Fruit fly (Drosophila melanogaster) whole organism, embryonic: ENCODE results near the gene CG14234.

Experiments
- Asciz ChIP-seq: fragments of 200-800 bp; sonication (Bioruptor generic); optimal IDR thresholded peaks from 2 replicates; lab custom pipeline; 2017; ENCODE audit warnings: missing biosample characterization, mild to moderate bottlenecking, missing genetic modification characterization, missing genetic modification reagents
- B-H2 ChIP-seq: fragments of 200-800 bp; sonication (Bioruptor generic); optimal IDR thresholded peaks from 2 replicates; lab custom pipeline; 2018; ENCODE audit warnings: missing biosample characterization, mild to moderate bottlenecking, missing genetic modification characterization
- BEAF-32 ChIP-seq: fragments of 200-800 bp; sonication (Bioruptor generic); optimal IDR thresholded peaks from 3 replicates; lab custom pipeline; 2017; ENCODE audit warnings: missing biosample characterization, missing genetic modification characterization, mild to moderate bottlenecking, moderate library complexity, missing genetic modification reagents
- CG11696 ChIP-seq: fragments of 200-800 bp; sonication (Bioruptor generic); IDR thresholded peaks from 2 replicates; pipeline ENCODE4 v1.3.6; 2022; ENCODE audit warnings: missing biosample characterization, missing genetic modification characterization
- CG12769 ChIP-seq: fragments of 200-800 bp; sonication (Bioruptor generic); optimal IDR thresholded peaks from 2 replicates; lab custom pipeline; 2019; ENCODE audit warnings: missing biosample characterization, mild to moderate bottlenecking, missing genetic modification characterization, moderate library complexity
- CG14050 ChIP-seq: fragments of 200-800 bp; sonication (Bioruptor generic); IDR thresholded peaks from 3 replicates; pipeline ENCODE4 v1.3.6; 2022; ENCODE audit warnings: missing biosample characterization, missing genetic modification characterization
- CG16815 ChIP-seq: fragments of 200-800 bp; sonication (Bioruptor generic); optimal IDR thresholded peaks from 3 replicates; lab custom pipeline; 2017; ENCODE audit warnings: missing biosample characterization, mild to moderate bottlenecking, missing genetic modification characterization
- CG17829 ChIP-seq: fragments of 200-800 bp; optimal IDR thresholded peaks from 2 replicates; lab custom pipeline; 2019; ENCODE audit warnings: missing biosample characterization, mild to moderate bottlenecking, missing genetic modification characterization, moderate library complexity
- CG18262 ChIP-seq: fragments of 200-800 bp; optimal IDR thresholded peaks from 3 replicates; lab custom pipeline; 2019; ENCODE audit warnings: missing biosample characterization, mild to moderate bottlenecking, missing genetic modification characterization, moderate library complexity
- CG31224 ChIP-seq: fragments of 200-800 bp; sonication (Bioruptor generic); IDR thresholded peaks from 2 replicates; pipeline ENCODE4 v1.3.6; 2022; ENCODE audit warnings: missing biosample characterization, missing genetic modification characterization
- CG31365 ChIP-seq: fragments of 200-800 bp; sonication (Bioruptor generic); optimal IDR thresholded peaks from 2 replicates; lab custom pipeline; 2018; ENCODE audit warnings: missing biosample characterization, mild to moderate bottlenecking, missing genetic modification characterization
- CG34376 ChIP-seq: fragments of 200-800 bp; sonication (Bioruptor generic); optimal IDR thresholded peaks from 2 replicates; lab custom pipeline; 2018; ENCODE audit warnings: missing biosample characterization, mild to moderate bottlenecking, missing genetic modification characterization
- CG4404 ChIP-seq: fragments of 200-800 bp; sonication (Bioruptor generic); IDR thresholded peaks from 2 replicates; pipeline ENCODE4 v1.3.6; 2022; ENCODE audit warnings: missing biosample characterization, missing genetic modification characterization
- CG4730 ChIP-seq: fragments of 200-800 bp; sonication (Bioruptor generic); IDR thresholded peaks from 2 replicates; pipeline ENCODE4 v1.3.6; 2022; ENCODE audit warnings: missing biosample characterization, missing genetic modification characterization
- CG6175 ChIP-seq: fragments of 200-800 bp; sonication (Bioruptor generic); IDR thresholded peaks from 3 replicates; pipeline ENCODE4 v1.3.6; 2022; ENCODE audit warnings: missing biosample characterization, missing genetic modification characterization
- CG6272 ChIP-seq: fragments of 200-800 bp; sonication (Bioruptor generic); IDR thresholded peaks from 2 replicates; pipeline ENCODE4 v1.3.6; 2022; ENCODE audit warnings: missing biosample characterization, missing genetic modification characterization
- CG7745 ChIP-seq: fragments of 200-800 bp; sonication (Bioruptor generic); optimal IDR thresholded peaks from 2 replicates; lab custom pipeline; 2018; ENCODE audit warnings: missing biosample characterization, mild to moderate bottlenecking, missing genetic modification characterization, moderate library complexity
- CrebB ChIP-seq: fragments of 200-800 bp; sonication (Bioruptor generic); optimal IDR thresholded peaks from 3 replicates; lab custom pipeline; 2018; ENCODE audit warnings: missing biosample characterization, mild to moderate bottlenecking, missing genetic modification characterization
- Dref ChIP-seq: fragments of 200-800 bp; sonication (Bioruptor generic); IDR thresholded peaks from 2 replicates; pipeline ENCODE4 v1.3.6; 2022; ENCODE audit warnings: missing biosample characterization, missing genetic modification characterization
- Ets97D ChIP-seq: fragments of 200-800 bp; sonication (Bioruptor generic); optimal IDR thresholded peaks from 3 replicates; lab custom pipeline; 2016; ENCODE audit warnings: missing biosample characterization, missing genetic modification characterization
- HLH3B ChIP-seq: fragments of 200-800 bp; sonication (Bioruptor generic); IDR thresholded peaks from 2 replicates; pipeline ENCODE4 v1.3.6; 2022; ENCODE audit warnings: missing biosample characterization, missing genetic modification characterization
- Hr3 ChIP-seq: fragments of 200-800 bp; sonication (Bioruptor generic); optimal IDR thresholded peaks from 3 replicates; lab custom pipeline; 2016; ENCODE audit warnings: missing biosample characterization, missing genetic modification characterization
- Meics ChIP-seq: fragments of 200-800 bp; sonication (Bioruptor generic); optimal IDR thresholded peaks from 2 replicates; lab custom pipeline; 2017; ENCODE audit warnings: missing biosample characterization, mild to moderate bottlenecking, missing genetic modification characterization
- PHDP ChIP-seq: fragments of 200-800 bp; sonication (Bioruptor generic); optimal IDR thresholded peaks from 3 replicates; lab custom pipeline; 2018; ENCODE audit warnings: missing biosample characterization, mild to moderate bottlenecking, missing genetic modification characterization, moderate library complexity
- Poxn ChIP-seq: fragments of 200-800 bp; sonication (Bioruptor generic); IDR thresholded peaks from 2 replicates; pipeline ENCODE4 v1.3.6; 2022; ENCODE audit warnings: missing biosample characterization, missing genetic modification characterization
- Tbp ChIP-seq: fragments of >200 bp; optimal IDR thresholded peaks from 2 replicates; lab custom pipeline; 2018; ENCODE audit warnings: missing biosample characterization, missing genetic modification characterization
- Usf ChIP-seq: fragments of 200-800 bp; sonication (Bioruptor generic); optimal IDR thresholded peaks from 2 replicates; lab custom pipeline; 2017; ENCODE audit warnings: missing genotype, missing biosample characterization, missing genetic modification characterization
- ab ChIP-seq: fragments of 200-800 bp; sonication (Bioruptor generic); optimal IDR thresholded peaks from 2 replicates; lab custom pipeline; 2016; ENCODE audit warnings: missing biosample characterization, missing genetic modification characterization
- al ChIP-seq: fragments of 200-800 bp; sonication (Bioruptor generic); IDR thresholded peaks from 2 replicates; pipeline ENCODE4 v1.3.6; 2022; ENCODE audit warnings: missing biosample characterization, missing genetic modification characterization
- ato ChIP-seq: fragments of 200-800 bp; sonication (Bioruptor generic); IDR thresholded peaks from 2 replicates; pipeline ENCODE4 v1.3.6; 2022; ENCODE audit warnings: missing biosample characterization, missing genetic modification characterization; ENCODE audit not compliant: partially characterized antibody
- bab2 ChIP-seq: fragments of 200-800 bp; sonication (Bioruptor generic); optimal IDR thresholded peaks from 2 replicates; lab custom pipeline; 2016; ENCODE audit warnings: missing biosample characterization, missing genetic modification characterization
- btn ChIP-seq: fragments of 200-800 bp; sonication (Bioruptor generic); optimal IDR thresholded peaks from 2 replicates; lab custom pipeline; 2016; ENCODE audit warnings: missing biosample characterization, missing genetic modification characterization
- ci ChIP-seq: fragments of 200-800 bp; sonication (Bioruptor generic); IDR thresholded peaks from 3 replicates; pipeline ENCODE4 v1.3.6; 2022; ENCODE audit warnings: missing biosample characterization, missing genetic modification characterization
- corto ChIP-seq: fragments of 200-800 bp; sonication (Bioruptor generic); optimal IDR thresholded peaks from 2 replicates; lab custom pipeline; 2016; ENCODE audit warnings: missing biosample characterization, mild to moderate bottlenecking, missing genetic modification characterization, moderate library complexity
- dmrt99B ChIP-seq: fragments of 200-800 bp; sonication (Bioruptor generic); optimal IDR thresholded peaks from 2 replicates; lab custom pipeline; 2018; ENCODE audit warnings: missing biosample characterization, mild to moderate bottlenecking, missing genetic modification characterization, moderate library complexity
- exex ChIP-seq: fragments of 200-800 bp; sonication (Bioruptor generic); optimal IDR thresholded peaks from 4 replicates; lab custom pipeline; 2018; ENCODE audit warnings: missing biosample characterization, mild to moderate bottlenecking, missing genetic modification characterization, moderate library complexity
- gem ChIP-seq: fragments of 200-800 bp; sonication (Bioruptor generic); optimal IDR thresholded peaks from 2 replicates; lab custom pipeline; 2019; ENCODE audit warnings: missing biosample characterization, mild to moderate bottlenecking, missing genetic modification characterization, moderate library complexity
- hkb ChIP-seq, 2 experiments: fragments of 200-800 bp in 1 of 2; fragments of >200 bp in 1 of 2; sonication (Bioruptor generic) in 1 of 2; IDR thresholded peaks in 1 of 2; optimal IDR thresholded peaks in 1 of 2; 2 replicates each; pipeline versions ENCODE4 v1.3.6 to Lab custom; 2017 to 2022; ENCODE audit warnings: missing biosample characterization in 1 of 2, missing genetic modification characterization in 1 of 2
- jigr1 ChIP-seq: fragments of 200-800 bp; sonication (Bioruptor generic); IDR thresholded peaks from 3 replicates; pipeline ENCODE4 v1.3.6; 2022; ENCODE audit warnings: missing biosample characterization, missing genetic modification characterization
- org-1 ChIP-seq: fragments of 200-800 bp; sonication (Bioruptor generic); optimal IDR thresholded peaks from 2 replicates; lab custom pipeline; 2017; ENCODE audit warnings: missing biosample characterization, missing genetic modification characterization
- pan ChIP-seq, 4 experiments: fragments of >200 bp in 3 of 4; fragments of 200-800 bp in 1 of 4; sonication (Bioruptor generic) in 1 of 4; optimal IDR thresholded peaks in 3 of 4; IDR thresholded peaks in 1 of 4; 2 replicates each; pipeline versions ENCODE4 v1.3.6 to Lab custom; 2017 to 2022; ENCODE audit warnings: missing biosample characterization in 2 of 4, missing genetic modification characterization in 2 of 4, mixed read lengths in 1 of 4
- pb ChIP-seq: fragments of 200-800 bp; sonication (Bioruptor generic); optimal IDR thresholded peaks from 3 replicates; lab custom pipeline; 2016; ENCODE audit warnings: missing biosample characterization, missing genetic modification characterization
- sens-2 ChIP-seq: fragments of 200-800 bp; sonication (Bioruptor generic); IDR thresholded peaks from 2 replicates; pipeline ENCODE4 v1.3.6; 2022; ENCODE audit warnings: missing biosample characterization, missing genetic modification characterization
- sisA ChIP-seq: fragments of 200-800 bp; sonication (Bioruptor generic); IDR thresholded peaks from 2 replicates; pipeline ENCODE4 v1.3.6; 2022; ENCODE audit warnings: missing biosample characterization, missing genetic modification characterization
- sr ChIP-seq: fragments of 200-800 bp; sonication (Bioruptor generic); IDR thresholded peaks from 3 replicates; pipeline ENCODE4 v1.3.6; 2022; ENCODE audit warnings: missing biosample characterization, missing genetic modification characterization
- tll ChIP-seq, 2 experiments: fragments of 200-800 bp in 1 of 2; fragments of >200 bp in 1 of 2; sonication (Bioruptor generic) in 1 of 2; optimal IDR thresholded peaks; 2 replicates each; lab custom pipeline; 2017 to 2019; ENCODE audit warnings: missing biosample characterization in 2 of 2, missing genetic modification characterization in 2 of 2, mild to moderate bottlenecking in 1 of 2, moderate library complexity in 1 of 2
- ttk ChIP-seq: fragments of 200-800 bp; sonication (Bioruptor generic); IDR thresholded peaks from 2 replicates; pipeline ENCODE4 v2.1.2; 2022; ENCODE audit warnings: missing biosample characterization, missing genetic modification characterization
- tup ChIP-seq: fragments of 200-800 bp; sonication (Bioruptor generic); optimal IDR thresholded peaks from 2 replicates; lab custom pipeline; 2016; ENCODE audit warnings: missing biosample characterization, mild to moderate bottlenecking, missing genetic modification characterization, moderate library complexity
- twi ChIP-seq: fragments of 200-800 bp; optimal IDR thresholded peaks from 2 replicates; lab custom pipeline; 2019; ENCODE audit warnings: missing biosample characterization, mild to moderate bottlenecking, missing genetic modification characterization, moderate library complexity

CG14234 gene

DNA sequence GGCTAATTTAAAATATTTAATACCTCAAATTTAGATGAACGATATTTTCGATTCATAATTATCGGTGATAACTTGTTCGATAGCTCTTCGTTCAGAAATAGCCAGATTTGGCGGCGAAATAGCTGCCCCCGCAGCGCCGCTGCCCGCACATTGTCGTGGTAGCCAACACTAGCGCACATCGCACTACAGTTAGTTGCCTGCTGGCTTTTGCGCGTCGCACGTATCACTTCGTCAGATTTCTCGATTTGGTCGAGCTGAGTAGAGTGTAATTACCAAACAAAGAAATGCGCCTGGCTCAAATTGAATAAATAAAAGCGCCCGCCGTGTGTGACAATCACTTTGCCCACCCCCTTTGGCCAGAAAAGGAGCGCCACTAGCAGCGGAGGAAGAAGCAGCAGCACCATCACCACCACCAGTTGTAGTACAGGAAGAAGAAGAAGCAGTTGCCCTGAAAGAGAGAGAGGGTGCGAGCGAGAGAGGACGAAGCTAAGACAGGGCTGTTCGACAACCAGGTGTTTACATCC lies 15.3 kb downstream of the CG14234 start, which contains the start of gene Abcd3 (continued):
- TF ChIP-seq ab (GFP tag; lab: Kevin White, UChicago) (no peak), sisA (GFP tag; lab: Robert Waterston, UW) (no peak), btn (GFP tag; lab: Kevin White, UChicago) (no peak), CG6272 (no peak), Hr3 (GFP tag; lab: Kevin White, UChicago) (no peak), ci (peak; percentile 68; the same call in 1 of the 3 replicates), Ets97D (GFP tag; lab: Kevin White, UChicago) (peak; percentile 18), CG4404 (GFP tag; lab: Robert Waterston, UW) (no peak), pan (optimal IDR thresholded peaks at IDR 0.05; lab: Kevin White, UChicago) (no peak), pan (GFP tag; optimal IDR thresholded peaks at IDR 0.05 in 1 of 2, IDR thresholded peaks at IDR 0.05 in 1 of 2) (no peak), CG12769 (peak; percentile 22), Meics (GFP tag; lab: Kevin White, UChicago) (peak; percentile 29), BEAF-32 (GFP tag; lab: Kevin White, UChicago) (peak; percentile 58), PHDP (tag; lab: Kevin White, UChicago) (peak; percentile 26), CG7745 (tag; lab: Kevin White, UChicago) (no peak), CrebB (peak; percentile 53), corto (GFP tag; lab: Kevin White, UChicago) (no peak), tll (GFP tag; optimal IDR thresholded peaks at IDR 0.05; lab: Kevin White, UChicago) (peak in 1 of 2 experiments; percentile 10), B-H2 (GFP tag; lab: Kevin White, UChicago) (peak; percentile 47), HLH3B (GFP tag; lab: Robert Waterston, UW) (no peak; the same call in 1 of the 2 replicates), dmrt99B (tag; lab: Kevin White, UChicago) (peak; percentile 25), exex (tag; lab: Kevin White, UChicago) (peak; percentile 54), hkb (optimal IDR thresholded peaks at IDR 0.05; lab: Kevin White, UChicago) (no peak), hkb (GFP tag; IDR thresholded peaks at IDR 0.05; lab: Robert Waterston, UW) (peak; percentile 48), CG18262 (tag; lab: Kevin White, UChicago) (peak; percentile 15), tup (GFP tag; lab: Kevin White, UChicago) (no peak), al (GFP tag; lab: Robert Waterston, UW) (no peak), CG31224 (GFP tag; lab: Robert Waterston, UW) (0 out of 2 replicates have a peak, but pooled peaks have one; percentile 10), sr (GFP tag; lab: Robert Waterston, UW) (0 out of 3 replicates have a peak, but pooled peaks have one; percentile 43), jigr1 (GFP tag; lab: Robert Waterston, UW) (no peak), twi (peak; percentile 59), bab2 (GFP tag; lab: Kevin White, UChicago) (no peak), Asciz (GFP tag; lab: Kevin White, UChicago) (no peak), Usf (no peak), CG16815 (GFP tag; lab: Kevin White, UChicago) (no peak), sens-2 (GFP tag; lab: Robert Waterston, UW) (no peak), Dref (GFP tag; lab: Robert Waterston, UW) (peak; percentile 81), ato (GFP tag; lab: Robert Waterston, UW) (peak; percentile 60; the same call in 1 of the 2 replicates), Tbp (GFP tag; lab: Kevin White, UChicago) (no peak), CG31365 (tag; lab: Kevin White, UChicago) (peak; percentile 23), CG11696 (GFP tag; lab: Robert Waterston, UW) (no peak), CG4730 (GFP tag; lab: Robert Waterston, UW) (no peak), org-1 (GFP tag; lab: Kevin White, UChicago) (no peak), CG17829 (tag; lab: Kevin White, UChicago) (peak; percentile 49), CG14050 (GFP tag; lab: Robert Waterston, UW) (no peak), CG34376 (GFP tag; lab: Kevin White, UChicago) (peak; percentile 88), gem (no peak), CG6175 (0 out of 3 replicates have a peak, but pooled peaks have one; percentile 40), Poxn (GFP tag; lab: Robert Waterston, UW) (no peak), pb (GFP tag; lab: Kevin White, UChicago) (peak; percentile 4), ttk (no peak)
